Fruit fly (Drosophila melanogaster) whole organism, wandering third instar larva: Measurements from ENCODE around the gene CG2233.

Experiments used
- CG9705 ChIP-seq: fragments of 200-800 bp; sonication (Bioruptor generic); optimal IDR thresholded peaks from 2 replicates; lab custom pipeline; 2018; ENCODE audit warnings: missing biosample characterization, mild to moderate bottlenecking, missing genetic modification characterization
- CrebA ChIP-seq: fragments of 200-800 bp; sonication (Bioruptor generic); optimal IDR thresholded peaks from 2 replicates; lab custom pipeline; 2016; ENCODE audit warnings: missing biosample characterization, mild to moderate bottlenecking, missing genetic modification characterization, borderline replicate concordance
- Dif ChIP-seq: fragments of 200-275, 200-300 bp; sonication (Bioruptor generic); optimal IDR thresholded peaks from 2 replicates; lab custom pipeline; 2018; ENCODE audit warnings: missing biosample characterization, missing genetic modification characterization; ENCODE audit not compliant: partially characterized antibody
- GATAd ChIP-seq: sonication (Bioruptor generic); optimal IDR thresholded peaks from 2 replicates; lab custom pipeline; 2016; ENCODE audit warnings: missing biosample characterization, missing genetic modification characterization
- HLH106 ChIP-seq: fragments of 200-800 bp; optimal IDR thresholded peaks from 3 replicates; lab custom pipeline; 2019; ENCODE audit warnings: missing biosample characterization, mild to moderate bottlenecking, missing genetic modification characterization, moderate library complexity
- Hr78 ChIP-seq: fragments of >200 bp; optimal IDR thresholded peaks from 2 replicates; lab custom pipeline; 2017; ENCODE audit warnings: missing biosample characterization, missing genetic modification characterization
- Hr83 ChIP-seq: fragments of 200-300 bp; sonication (Bioruptor generic); optimal IDR thresholded peaks from 2 replicates; lab custom pipeline; 2016; ENCODE audit warnings: missing biosample characterization, mild to moderate bottlenecking, missing genetic modification characterization, moderate library complexity; ENCODE audit not compliant: poor library complexity, severe bottlenecking
- Jra ChIP-seq: sonication (Bioruptor generic); optimal IDR thresholded peaks from 2 replicates; lab custom pipeline; 2016; ENCODE audit warnings: missing biosample characterization, missing genetic modification characterization
- Mio ChIP-seq: sonication (Bioruptor generic); optimal IDR thresholded peaks from 2 replicates; lab custom pipeline; 2016; ENCODE audit warnings: missing biosample characterization, missing genetic modification characterization
- N ChIP-seq: fragments of >200 bp; optimal IDR thresholded peaks from 2 replicates; lab custom pipeline; 2018; ENCODE audit warnings: missing biosample characterization, missing external identifiers, missing genetic modification characterization
- OdsH ChIP-seq: fragments of 200-800 bp; sonication (Bioruptor generic); optimal IDR thresholded peaks from 2 replicates; lab custom pipeline; 2016; ENCODE audit warnings: missing biosample characterization, mild to moderate bottlenecking, missing genetic modification characterization
- Rel ChIP-seq, 2 experiments: fragments of 200-800 bp; sonication (Bioruptor generic) in 1 of 2; optimal IDR thresholded peaks; 2 replicates in 1 of 2; 3 replicates in 1 of 2; lab custom pipeline; 2016 to 2019; ENCODE audit warnings: mild to moderate bottlenecking in 2 of 2, missing biosample characterization in 2 of 2, missing genetic modification characterization in 2 of 2, moderate library complexity in 1 of 2
- Sp1 ChIP-seq: fragments of 200-800 bp; sonication (Bioruptor generic); optimal IDR thresholded peaks from 3 replicates; lab custom pipeline; 2019; ENCODE audit warnings: missing biosample characterization, mild to moderate bottlenecking, missing genetic modification characterization, moderate library complexity
- Vsx2 ChIP-seq: fragments of 200-300, 225-300 bp; sonication (Bioruptor generic); optimal IDR thresholded peaks from 2 replicates; lab custom pipeline; 2018; ENCODE audit warnings: missing biosample characterization, missing genetic modification characterization; ENCODE audit not compliant: partially characterized antibody
- br ChIP-seq: fragments of 200-800 bp; sonication (Bioruptor generic); optimal IDR thresholded peaks from 2 replicates; lab custom pipeline; 2016; ENCODE audit warnings: missing biosample characterization, missing genetic modification characterization
- dl ChIP-seq, 2 experiments: fragments of 175-275, 200-275 bp in 1 of 2; fragments of 200-275 bp in 1 of 2; sonication (Bioruptor generic); optimal IDR thresholded peaks; lab custom pipeline; 2018; ENCODE audit warnings: mild to moderate bottlenecking in 2 of 2, missing biosample characterization in 2 of 2, missing genetic modification characterization in 2 of 2, moderate library complexity in 2 of 2; ENCODE audit not compliant: partially characterized antibody in 2 of 2, insufficient read depth in 1 of 2
- dmrt93B ChIP-seq: fragments of 200-800 bp; sonication (Bioruptor generic); optimal IDR thresholded peaks from 2 replicates; lab custom pipeline; 2018; ENCODE audit warnings: missing biosample characterization, mild to moderate bottlenecking, missing genetic modification characterization
- ey ChIP-seq: fragments of 200-800 bp; sonication (Bioruptor generic); optimal IDR thresholded peaks from 2 replicates; lab custom pipeline; 2016; ENCODE audit warnings: missing biosample characterization, missing genetic modification characterization
- foxo ChIP-seq, 2 experiments: fragments of 200-800 bp; sonication (Bioruptor generic); optimal IDR thresholded peaks; 2 replicates in 1 of 2; 3 replicates in 1 of 2; lab custom pipeline; 2016 to 2017; ENCODE audit warnings: missing biosample characterization in 2 of 2, missing genetic modification characterization in 2 of 2
- fru ChIP-seq: fragments of 200-800 bp; sonication (Bioruptor generic); optimal IDR thresholded peaks from 3 replicates; lab custom pipeline; 2016; ENCODE audit warnings: missing biosample characterization, mild to moderate bottlenecking, missing genetic modification characterization
- h ChIP-seq: fragments of 200-800 bp; sonication (Bioruptor generic); optimal IDR thresholded peaks from 3 replicates; lab custom pipeline; 2016; ENCODE audit warnings: missing biosample characterization, mild to moderate bottlenecking, missing genetic modification characterization
- lola ChIP-seq: fragments of >200 bp; optimal IDR thresholded peaks from 2 replicates; lab custom pipeline; 2017; ENCODE audit warnings: missing biosample characterization, missing genetic modification characterization
- pan ChIP-seq: fragments of >200 bp; optimal IDR thresholded peaks from 2 replicates; lab custom pipeline; 2017
- psq ChIP-seq: fragments of 200-800 bp; sonication (Bioruptor generic); optimal IDR thresholded peaks from 3 replicates; lab custom pipeline; 2017; ENCODE audit warnings: missing biosample characterization, mild to moderate bottlenecking, missing genetic modification characterization, moderate library complexity
- rgr ChIP-seq: fragments of 200-800 bp; sonication (Bioruptor generic); optimal IDR thresholded peaks from 3 replicates; lab custom pipeline; 2016; ENCODE audit warnings: missing biosample characterization, mild to moderate bottlenecking, missing genetic modification characterization
- sage ChIP-seq: fragments of 200-800 bp; sonication (Bioruptor generic); optimal IDR thresholded peaks from 2 replicates; lab custom pipeline; 2016; ENCODE audit warnings: missing biosample characterization, mild to moderate bottlenecking, missing genetic modification characterization
- tai ChIP-seq: sonication (Bioruptor generic); optimal IDR thresholded peaks from 2 replicates; lab custom pipeline; 2016; ENCODE audit warnings: missing biosample characterization, missing genetic modification characterization
- woc ChIP-seq: sonication (Bioruptor generic); optimal IDR thresholded peaks from 2 replicates; lab custom pipeline; 2016; ENCODE audit warnings: missing biosample characterization, mild to moderate bottlenecking, missing genetic modification characterization

Gene CG2233

dm6 chrX:8056597-8057228, 19.4 kb upstream of the CG2233 start:
- TF ChIP-seq dl (GFP tag; optimal IDR thresholded peaks at IDR 0.05; lab: Kevin White, UChicago; ENCODE audit: insufficient read depth in 1 of 2, partially characterized antibody in 2 of 2) (peak; percentile 38 to 70), sage (GFP tag; lab: Kevin White, UChicago) (peak; percentile 4), N (peak; percentile 75), psq (GFP tag; lab: Kevin White, UChicago) (peak; percentile 38), HLH106 (tag; lab: Kevin White, UChicago) (no peak), h (GFP tag; lab: Kevin White, UChicago) (peak; percentile 35), woc (GFP tag; lab: Kevin White, UChicago) (no peak), Dif (peak; percentile 83)
- TF ChIP-seq, all 38 proteins: peak for 6

DNA sequence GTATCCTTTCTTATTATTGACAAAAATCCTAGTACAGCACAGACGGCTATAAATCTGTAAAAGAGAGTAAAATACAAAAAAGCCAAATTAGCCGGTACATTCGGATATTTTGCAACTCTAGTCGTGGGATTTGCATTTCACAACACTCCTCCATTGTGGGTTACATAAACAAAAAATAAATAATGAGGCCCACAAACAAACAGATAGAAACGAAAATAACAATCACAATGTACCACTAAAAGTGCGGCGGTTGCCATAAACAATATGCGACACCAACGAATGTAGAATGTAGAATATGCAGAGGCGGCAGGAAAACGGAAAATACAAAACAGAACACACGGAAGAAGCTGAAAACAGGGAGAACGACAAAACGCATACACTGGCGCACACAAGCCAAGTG, 18.8 kb upstream of the CG2233 start:
- TF ChIP-seq psq (GFP tag; lab: Kevin White, UChicago) = peak; percentile 60
- no peak for TF ChIP-seq lola (GFP tag; lab: Kevin White, UChicago)

DNA sequence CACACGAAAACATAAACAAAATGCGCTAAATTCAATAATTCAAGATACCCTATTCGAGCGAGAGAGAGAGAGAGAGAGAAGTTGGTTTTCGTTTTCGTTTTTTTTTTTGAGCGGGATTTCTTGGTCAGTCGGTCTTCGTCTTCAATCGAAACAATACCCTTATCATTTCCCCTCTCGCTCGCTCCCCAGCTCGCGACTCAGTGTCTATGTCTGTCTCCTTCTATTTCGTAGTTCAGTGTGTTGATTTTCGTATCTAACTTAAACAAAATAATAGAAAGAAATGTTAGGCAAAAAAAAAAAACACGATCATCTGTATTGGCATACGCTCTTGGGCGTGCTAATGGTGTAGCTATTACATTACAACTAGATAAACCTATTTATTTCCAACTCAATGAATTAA, 12.0 kb upstream of the CG2233 start:
- TF ChIP-seq rgr (GFP tag; lab: Kevin White, UChicago) (no peak), sage (GFP tag; lab: Kevin White, UChicago) (no peak), tai (GFP tag; lab: Kevin White, UChicago) (no peak), psq (GFP tag; lab: Kevin White, UChicago) (peak; percentile 10), Vsx2 (GFP tag; lab: Kevin White, UChicago) (no peak), h (GFP tag; lab: Kevin White, UChicago) (peak; percentile 21), lola (GFP tag; lab: Kevin White, UChicago) (no peak)

DNA sequence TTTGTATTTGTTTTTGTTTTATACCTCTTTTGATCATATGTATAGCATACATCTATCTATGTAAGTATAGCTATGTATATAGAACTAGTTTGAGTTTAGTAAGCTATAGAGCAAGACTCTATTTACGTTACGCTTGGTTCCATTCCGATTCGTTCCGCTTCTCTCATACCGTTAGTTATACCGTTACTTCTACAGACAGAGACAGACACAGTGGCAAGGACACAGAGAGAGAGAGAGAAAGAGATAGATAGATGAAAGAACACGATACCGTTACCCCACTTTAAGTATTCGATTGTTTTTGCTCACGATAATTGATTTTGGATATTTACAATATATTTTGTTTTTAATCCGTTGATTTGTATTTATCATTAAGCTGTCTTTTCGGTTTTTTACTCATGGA, 9.2 kb upstream of the CG2233 start:
- TF ChIP-seq dmrt93B (no peak), br (GFP tag; lab: Kevin White, UChicago) (no peak), Sp1 (GFP tag; lab: Kevin White, UChicago) (no peak), pan (lab: Kevin White, UChicago) (no peak), Hr78 (GFP tag; lab: Kevin White, UChicago) (no peak)

- TF ChIP-seq Rel (GFP tag; optimal IDR thresholded peaks at IDR 0.05; lab: Kevin White, UChicago) (no peak), Rel (tag; optimal IDR thresholded peaks at IDR 0.05; lab: Kevin White, UChicago) (peak; percentile 52), Hr83 (GFP tag; lab: Kevin White, UChicago) (no peak)
Observed at dm6 chrX:8038934-8039333, 1.6 kb upstream of the CG2233 start.

DNA sequence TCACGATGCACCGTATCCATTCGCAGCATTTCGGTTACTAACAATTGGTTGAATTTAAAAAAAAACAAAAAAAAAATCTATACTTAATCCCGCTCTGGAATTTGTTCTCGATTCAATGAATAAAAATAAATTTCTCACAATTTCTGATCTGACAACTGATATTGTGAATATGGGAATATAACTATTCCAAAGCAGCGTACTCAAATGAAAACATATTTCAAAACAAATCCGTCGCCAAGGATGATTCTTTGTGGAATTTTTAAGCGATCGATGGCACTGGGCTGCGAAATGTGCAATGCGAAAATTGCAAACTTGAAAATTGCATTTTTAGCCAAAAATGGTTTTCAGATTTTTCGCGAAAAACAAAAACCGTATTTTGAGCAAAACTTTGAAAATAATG, 16.1 kb downstream of the CG2233 start, which contains the start of gene CG15333:
CG15333 (minus strand) TSS at position 101 of the 400 bp plus-strand sequence.
- TF ChIP-seq sage (GFP tag; lab: Kevin White, UChicago) (no peak), Jra (GFP tag; lab: Kevin White, UChicago) (no peak), GATAd (no peak), Vsx2 (GFP tag; lab: Kevin White, UChicago) (no peak), h (GFP tag; lab: Kevin White, UChicago) (no peak), ey (GFP tag; lab: Kevin White, UChicago) (no peak), woc (GFP tag; lab: Kevin White, UChicago) (no peak), Mio (GFP tag; lab: Kevin White, UChicago) (no peak), br (GFP tag; lab: Kevin White, UChicago) (no peak), rgr (GFP tag; lab: Kevin White, UChicago) (no peak), N (no peak)

dm6 chrX:7995171-7995747, 42.1 kb downstream of the CG2233 start, which contains the start of gene Tbh:
Tbh (plus strand) TSS chrX:7995697.
- TF ChIP-seq Sp1 (GFP tag; lab: Kevin White, UChicago) = no peak
- no peak for TF ChIP-seq rgr (GFP tag; lab: Kevin White, UChicago)
- no peak for TF ChIP-seq Hr83 (GFP tag; lab: Kevin White, UChicago)
- no peak for TF ChIP-seq HLH106 (tag; lab: Kevin White, UChicago)
- TF ChIP-seq lola (GFP tag; lab: Kevin White, UChicago) = no peak
- no peak for TF ChIP-seq tai (GFP tag; lab: Kevin White, UChicago)
- no peak for TF ChIP-seq Mio (GFP tag; lab: Kevin White, UChicago)
- no peak for TF ChIP-seq GATAd
- no peak for TF ChIP-seq foxo (GFP tag; optimal IDR thresholded peaks at IDR 0.05; lab: Kevin White, UChicago)
- no peak for TF ChIP-seq CG9705
- TF ChIP-seq woc (GFP tag; lab: Kevin White, UChicago) = no peak
- TF ChIP-seq Jra (GFP tag; lab: Kevin White, UChicago) = no peak
- TF ChIP-seq CrebA (GFP tag; lab: Kevin White, UChicago) = no peak
- no peak for TF ChIP-seq Hr78 (GFP tag; lab: Kevin White, UChicago)
- TF ChIP-seq ey (GFP tag; lab: Kevin White, UChicago) = no peak
- TF ChIP-seq OdsH = no peak
- no peak for TF ChIP-seq fru (GFP tag; lab: Kevin White, UChicago)
